Fruit fly (Drosophila melanogaster): ENCODE measurements around the gene g.

The g gene

dm6 chrX:13736174-13736482 lies at the start of gene g:
g (minus strand) TSS chrX:13736278.
- TF ChIP-seq bab1 (GFP tag; optimal IDR thresholded peaks at IDR 0.05) (peak; percentile 18), ovo (GFP tag; optimal IDR thresholded peaks at IDR 0.05) (peak; percentile 29), Mnt (GFP tag; optimal IDR thresholded peaks at IDR 0.05) (peak; percentile 38), CG5204 (GFP tag; optimal IDR thresholded peaks at IDR 0.05) (no peak), CG12768 (GFP tag; optimal IDR thresholded peaks at IDR 0.05) (no peak), CG14711 (tag; optimal IDR thresholded peaks at IDR 0.05) (peak; percentile 1), CG7101 (tag; optimal IDR thresholded peaks at IDR 0.05) (no peak), CG11617 (GFP tag; optimal IDR thresholded peaks at IDR 0.05) (peak; percentile 40)

dm6 chrX:13783958-13784907 lies 48.2 kb upstream of the g start:
- peak; percentile 14 for TF ChIP-seq pad (GFP tag; optimal IDR thresholded peaks at IDR 0.05)
- no peak for TF ChIP-seq Clk (GFP tag; optimal IDR thresholded peaks at IDR 0.05)
- no peak for TF ChIP-seq CG1620 (GFP tag; optimal IDR thresholded peaks at IDR 0.05)
- peak; percentile 50 for TF ChIP-seq bab1 (GFP tag; optimal IDR thresholded peaks at IDR 0.05)
- peak; percentile 11 for TF ChIP-seq Mnt (GFP tag; optimal IDR thresholded peaks at IDR 0.05)
- peak; percentile 60 for TF ChIP-seq CG7045 (GFP tag; optimal IDR thresholded peaks at IDR 0.05)
- peak; percentile 41 for TF ChIP-seq toe (GFP tag; optimal IDR thresholded peaks at IDR 0.05)
- TF ChIP-seq tj (GFP tag; optimal IDR thresholded peaks at IDR 0.05): peak; percentile 52
- peak; percentile 61 for TF ChIP-seq ovo (GFP tag; optimal IDR thresholded peaks at IDR 0.05)
- peak; percentile 46 for TF ChIP-seq CG12768 (GFP tag; optimal IDR thresholded peaks at IDR 0.05)
- peak; percentile 21 for TF ChIP-seq CG33017 (tag; optimal IDR thresholded peaks at IDR 0.05)
- no peak for TF ChIP-seq kay (GFP tag; ENCODE audit: borderline replicate concordance)
- TF ChIP-seq Crg-1 (GFP tag; optimal IDR thresholded peaks at IDR 0.05): no peak
- no peak for TF ChIP-seq cic (GFP tag; optimal IDR thresholded peaks at IDR 0.05)
- TF ChIP-seq CG14711 (tag; optimal IDR thresholded peaks at IDR 0.05): peak; percentile 39
- TF ChIP-seq cnc (optimal IDR thresholded peaks at IDR 0.05): no peak
- no peak for TF ChIP-seq Hr96 (GFP tag; optimal IDR thresholded peaks at IDR 0.05)
- TF ChIP-seq CG5204 (GFP tag; optimal IDR thresholded peaks at IDR 0.05): peak; percentile 60
- TF ChIP-seq CG7101 (tag; optimal IDR thresholded peaks at IDR 0.05): peak; percentile 56
- TF ChIP-seq CG11617 (GFP tag; optimal IDR thresholded peaks at IDR 0.05): peak; percentile 31

- peak; percentile 25 for TF ChIP-seq pad (GFP tag; optimal IDR thresholded peaks at IDR 0.05)
- no peak for TF ChIP-seq CG7045 (GFP tag; optimal IDR thresholded peaks at IDR 0.05)
- TF ChIP-seq CG5204 (GFP tag; optimal IDR thresholded peaks at IDR 0.05): no peak
- no peak for TF ChIP-seq ovo (GFP tag; optimal IDR thresholded peaks at IDR 0.05)
- peak; percentile 23 for TF ChIP-seq bab1 (GFP tag; optimal IDR thresholded peaks at IDR 0.05)
- TF ChIP-seq CG12768 (GFP tag; optimal IDR thresholded peaks at IDR 0.05): no peak
- no peak for TF ChIP-seq CG33017 (tag; optimal IDR thresholded peaks at IDR 0.05)
- peak; percentile 25 for TF ChIP-seq CG1620 (GFP tag; optimal IDR thresholded peaks at IDR 0.05)
- TF ChIP-seq CG14711 (tag; optimal IDR thresholded peaks at IDR 0.05): peak; percentile 27
- TF ChIP-seq CG7101 (tag; optimal IDR thresholded peaks at IDR 0.05): peak; percentile 28
- TF ChIP-seq toe (GFP tag; optimal IDR thresholded peaks at IDR 0.05): no peak
- TF ChIP-seq tj (GFP tag; optimal IDR thresholded peaks at IDR 0.05): peak; percentile 89
- peak; percentile 34 for TF ChIP-seq cic (GFP tag; optimal IDR thresholded peaks at IDR 0.05)
- TF ChIP-seq cnc (optimal IDR thresholded peaks at IDR 0.05): no peak
- TF ChIP-seq Hr96 (GFP tag; optimal IDR thresholded peaks at IDR 0.05): no peak
- TF ChIP-seq Mnt (GFP tag; optimal IDR thresholded peaks at IDR 0.05): peak; percentile 50
- TF ChIP-seq CG11617 (GFP tag; optimal IDR thresholded peaks at IDR 0.05): no peak
- no peak for TF ChIP-seq Crg-1 (GFP tag; optimal IDR thresholded peaks at IDR 0.05)
- TF ChIP-seq kay (GFP tag; ENCODE audit: borderline replicate concordance): no peak
- TF ChIP-seq Clk (GFP tag; optimal IDR thresholded peaks at IDR 0.05): no peak
These were observed 47.5 kb upstream of the g start, which contains the start of gene inaE for dm6 chrX:13783534-13783949. inaE (plus strand) TSS chrX:13783714.

- peak; percentile 19 for TF ChIP-seq Crg-1 (GFP tag; optimal IDR thresholded peaks at IDR 0.05)
- TF ChIP-seq Clk (GFP tag; optimal IDR thresholded peaks at IDR 0.05): peak; percentile 2
- peak; percentile 58 for TF ChIP-seq pad (GFP tag; optimal IDR thresholded peaks at IDR 0.05)
- no peak for TF ChIP-seq kay (GFP tag; ENCODE audit: borderline replicate concordance)
- TF ChIP-seq CG7101 (tag; optimal IDR thresholded peaks at IDR 0.05): peak; percentile 75
- TF ChIP-seq CG33017 (tag; optimal IDR thresholded peaks at IDR 0.05): peak; percentile 32
- TF ChIP-seq bab1 (GFP tag; optimal IDR thresholded peaks at IDR 0.05): peak; percentile 89
- peak; percentile 44 for TF ChIP-seq CG14711 (tag; optimal IDR thresholded peaks at IDR 0.05)
- TF ChIP-seq tj (GFP tag; optimal IDR thresholded peaks at IDR 0.05): peak; percentile 99
- peak; percentile 90 for TF ChIP-seq Hr96 (GFP tag; optimal IDR thresholded peaks at IDR 0.05)
- TF ChIP-seq Mnt (GFP tag; optimal IDR thresholded peaks at IDR 0.05): peak; percentile 70
- peak; percentile 57 for TF ChIP-seq CG5204 (GFP tag; optimal IDR thresholded peaks at IDR 0.05)
- TF ChIP-seq cic (GFP tag; optimal IDR thresholded peaks at IDR 0.05): peak; percentile 75
- TF ChIP-seq CG1620 (GFP tag; optimal IDR thresholded peaks at IDR 0.05): peak; percentile 78
- peak; percentile 49 for TF ChIP-seq CG12768 (GFP tag; optimal IDR thresholded peaks at IDR 0.05)
- peak; percentile 76 for TF ChIP-seq toe (GFP tag; optimal IDR thresholded peaks at IDR 0.05)
- peak; percentile 75 for TF ChIP-seq ovo (GFP tag; optimal IDR thresholded peaks at IDR 0.05)
- TF ChIP-seq CG11617 (GFP tag; optimal IDR thresholded peaks at IDR 0.05): peak; percentile 94
- peak; percentile 58 to 74 for TF ChIP-seq cnc (optimal IDR thresholded peaks at IDR 0.05)
- peak; percentile 60 for TF ChIP-seq CG7045 (GFP tag; optimal IDR thresholded peaks at IDR 0.05)
These were observed 45.8 kb upstream of the g start, which contains the start of the genes CtsB and amrt for dm6 chrX:13781739-13782502. CtsB (minus strand) TSS chrX:13782170. amrt (plus strand) TSS chrX:13782459.

dm6 chrX:13779696-13780095 lies 43.6 kb upstream of the g start:
- TF ChIP-seq Mnt (GFP tag; optimal IDR thresholded peaks at IDR 0.05): peak; percentile 32
- peak; percentile 56 for TF ChIP-seq tj (GFP tag; optimal IDR thresholded peaks at IDR 0.05)
- TF ChIP-seq cnc (optimal IDR thresholded peaks at IDR 0.05): no peak
- TF ChIP-seq toe (GFP tag; optimal IDR thresholded peaks at IDR 0.05): no peak
- TF ChIP-seq Crg-1 (GFP tag; optimal IDR thresholded peaks at IDR 0.05): no peak
- TF ChIP-seq CG12768 (GFP tag; optimal IDR thresholded peaks at IDR 0.05): peak; percentile 72
- peak; percentile 33 for TF ChIP-seq CG7045 (GFP tag; optimal IDR thresholded peaks at IDR 0.05)
- TF ChIP-seq CG7101 (tag; optimal IDR thresholded peaks at IDR 0.05): peak; percentile 85
- TF ChIP-seq Hr96 (GFP tag; optimal IDR thresholded peaks at IDR 0.05): no peak
- peak; percentile 71 for TF ChIP-seq CG33017 (tag; optimal IDR thresholded peaks at IDR 0.05)
- TF ChIP-seq CG5204 (GFP tag; optimal IDR thresholded peaks at IDR 0.05): no peak
- TF ChIP-seq CG14711 (tag; optimal IDR thresholded peaks at IDR 0.05): peak; percentile 75
- peak; percentile 92 for TF ChIP-seq kay (GFP tag; ENCODE audit: borderline replicate concordance)
- TF ChIP-seq CG11617 (GFP tag; optimal IDR thresholded peaks at IDR 0.05): peak; percentile 69
- peak; percentile 40 for TF ChIP-seq bab1 (GFP tag; optimal IDR thresholded peaks at IDR 0.05)
- TF ChIP-seq ovo (GFP tag; optimal IDR thresholded peaks at IDR 0.05): no peak
- peak; percentile 77 for TF ChIP-seq cic (GFP tag; optimal IDR thresholded peaks at IDR 0.05)
- TF ChIP-seq CG1620 (GFP tag; optimal IDR thresholded peaks at IDR 0.05): peak; percentile 25
- TF ChIP-seq Clk (GFP tag; optimal IDR thresholded peaks at IDR 0.05): no peak
- TF ChIP-seq pad (GFP tag; optimal IDR thresholded peaks at IDR 0.05): peak; percentile 26
